Fruit fly (Drosophila melanogaster): Measurements from ENCODE around the gene salm.

Gene salm

DNA sequence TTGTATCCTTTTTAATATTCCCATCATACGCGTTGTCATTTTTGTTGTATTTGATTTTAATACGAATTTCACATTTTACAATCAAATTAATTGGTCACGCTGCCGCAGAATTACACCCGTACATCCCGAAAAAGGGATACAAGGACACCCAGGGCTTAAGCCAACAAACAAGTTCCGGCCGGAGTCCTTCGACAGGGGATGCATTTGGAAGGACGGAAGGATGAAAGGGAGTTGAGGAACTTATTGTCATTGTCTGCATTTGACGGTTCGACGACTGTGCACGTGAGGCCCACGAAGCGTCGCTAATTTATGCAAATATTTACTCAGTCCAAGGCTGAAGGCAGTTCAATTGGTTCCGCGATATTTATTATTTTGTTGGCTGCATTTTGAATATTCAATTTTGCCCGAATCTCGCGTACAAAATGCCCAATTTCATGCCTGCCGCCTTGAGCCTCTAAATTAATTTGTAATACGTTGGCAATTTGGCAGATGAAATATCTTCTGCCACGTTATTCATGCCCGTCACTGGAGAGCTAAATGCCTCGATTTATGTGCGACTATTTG is 31.2 kb downstream of the salm start:
- no peak for TF ChIP-seq foxo (GFP tag; optimal IDR thresholded peaks at IDR 0.05)
- TF ChIP-seq CG9705 (GFP tag; optimal IDR thresholded peaks at IDR 0.05), result no peak

DNA sequence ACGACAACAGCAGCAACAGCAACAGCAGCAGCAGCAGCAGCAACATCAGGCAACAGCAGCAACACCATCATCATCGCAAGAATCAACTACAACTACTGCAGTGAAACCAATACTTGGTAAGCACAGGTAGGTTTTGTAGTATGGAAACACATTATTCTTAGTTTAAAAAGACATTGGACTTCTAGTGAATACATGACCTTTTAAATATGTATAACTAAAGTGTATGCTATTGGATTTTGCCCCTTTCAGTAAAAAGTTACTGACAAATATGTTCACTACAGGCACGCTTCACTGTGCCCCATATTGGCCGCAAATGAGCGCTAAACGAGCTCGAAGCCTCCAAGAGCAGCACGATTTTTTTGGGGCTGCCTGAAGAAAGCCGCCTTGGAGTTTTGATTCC is 39.9 kb downstream of the salm start:
- TF ChIP-seq foxo (GFP tag; optimal IDR thresholded peaks at IDR 0.05) (no peak), dsf (GFP tag; optimal IDR thresholded peaks at IDR 0.05; ENCODE audit: borderline replicate concordance) (no peak), CrebA (GFP tag; optimal IDR thresholded peaks at IDR 0.05; ENCODE audit: borderline replicate concordance) (no peak), Dfd (GFP tag; optimal IDR thresholded peaks at IDR 0.05) (peak; percentile 79), psq (GFP tag; optimal IDR thresholded peaks at IDR 0.05) (no peak), h (GFP tag; optimal IDR thresholded peaks at IDR 0.05) (no peak), Mio (GFP tag; optimal IDR thresholded peaks at IDR 0.05) (no peak), Jra (GFP tag; optimal IDR thresholded peaks at IDR 0.05) (no peak), jim (GFP tag; optimal IDR thresholded peaks at IDR 0.05) (no peak), Sp1 (GFP tag; optimal IDR thresholded peaks at IDR 0.05) (peak; percentile 10), OdsH (GFP tag; optimal IDR thresholded peaks at IDR 0.05) (peak; percentile 41), dmrt93B (GFP tag; optimal IDR thresholded peaks at IDR 0.05) (no peak), pan (optimal IDR thresholded peaks at IDR 0.05) (no peak), HLH106 (tag; optimal IDR thresholded peaks at IDR 0.05) (peak; percentile 33), usp (GFP tag; optimal IDR thresholded peaks at IDR 0.05) (no peak), Myc (optimal IDR thresholded peaks at IDR 0.05) (no peak), sv (GFP tag; optimal IDR thresholded peaks at IDR 0.05) (no peak), Hnf4 (GFP tag; optimal IDR thresholded peaks at IDR 0.05) (peak; percentile 42), tai (GFP tag; optimal IDR thresholded peaks at IDR 0.05) (no peak), GATAd (GFP tag; optimal IDR thresholded peaks at IDR 0.05) (no peak), br (GFP tag; optimal IDR thresholded peaks at IDR 0.05) (peak; percentile 59), woc (GFP tag; optimal IDR thresholded peaks at IDR 0.05) (peak; percentile 54), Dif (GFP tag; optimal IDR thresholded peaks at IDR 0.05; ENCODE audit: partially characterized antibody) (no peak), fru (GFP tag; optimal IDR thresholded peaks at IDR 0.05) (no peak), Hr83 (GFP tag; optimal IDR thresholded peaks at IDR 0.05; ENCODE audit: poor library complexity, severe bottlenecking) (no peak), CG32264 (GFP tag; optimal IDR thresholded peaks at IDR 0.05) (no peak), N (GFP tag; optimal IDR thresholded peaks at IDR 0.05) (no peak), rgr (GFP tag; optimal IDR thresholded peaks at IDR 0.05) (peak; percentile 40), ey (GFP tag; optimal IDR thresholded peaks at IDR 0.05) (peak; percentile 51), brk (GFP tag; optimal IDR thresholded peaks at IDR 0.05) (no peak), sage (GFP tag; optimal IDR thresholded peaks at IDR 0.05) (no peak), Rel (GFP tag; optimal IDR thresholded peaks at IDR 0.05) (no peak), Rel (tag; optimal IDR thresholded peaks at IDR 0.05) (no peak), lola (GFP tag; optimal IDR thresholded peaks at IDR 0.05) (no peak), Hr78 (GFP tag; optimal IDR thresholded peaks at IDR 0.05) (no peak), dl (GFP tag; optimal IDR thresholded peaks at IDR 0.05; ENCODE audit: insufficient read depth in 1 of 2, partially characterized antibody in 2 of 2) (no peak), CG9705 (GFP tag; optimal IDR thresholded peaks at IDR 0.05) (no peak), Abd-B (GFP tag; optimal IDR thresholded peaks at IDR 0.05) (no peak), Vsx2 (GFP tag; optimal IDR thresholded peaks at IDR 0.05; ENCODE audit: partially characterized antibody) (no peak)

DNA sequence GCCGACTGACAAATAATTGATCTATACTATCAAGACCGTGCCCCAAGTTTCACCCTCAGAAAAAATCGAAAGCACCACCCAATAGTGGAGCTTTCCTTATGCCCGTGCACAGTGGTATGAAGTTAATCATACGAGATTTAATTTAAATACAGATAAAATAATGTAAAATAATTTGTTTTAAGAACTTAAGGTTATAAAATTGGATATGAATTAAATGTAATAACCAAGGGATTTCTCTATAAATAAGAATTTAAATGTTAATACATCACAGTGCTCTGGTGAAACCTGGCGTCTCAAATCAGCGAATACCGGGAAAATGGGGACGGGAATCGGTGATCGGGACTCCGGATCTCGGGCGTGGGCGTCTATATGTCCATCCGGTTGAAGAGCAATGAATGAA is 42.3 kb downstream of the salm start:
- TF ChIP-seq CG9705 (GFP tag; optimal IDR thresholded peaks at IDR 0.05) (no peak), dl (GFP tag; optimal IDR thresholded peaks at IDR 0.05; ENCODE audit: insufficient read depth in 1 of 2, partially characterized antibody in 2 of 2) (no peak), CrebA (GFP tag; optimal IDR thresholded peaks at IDR 0.05; ENCODE audit: borderline replicate concordance) (no peak)

Measured in whole organism, wandering third instar larva.